Fruit fly (Drosophila melanogaster): Measurements from ENCODE around the gene CG13101.

DNA sequence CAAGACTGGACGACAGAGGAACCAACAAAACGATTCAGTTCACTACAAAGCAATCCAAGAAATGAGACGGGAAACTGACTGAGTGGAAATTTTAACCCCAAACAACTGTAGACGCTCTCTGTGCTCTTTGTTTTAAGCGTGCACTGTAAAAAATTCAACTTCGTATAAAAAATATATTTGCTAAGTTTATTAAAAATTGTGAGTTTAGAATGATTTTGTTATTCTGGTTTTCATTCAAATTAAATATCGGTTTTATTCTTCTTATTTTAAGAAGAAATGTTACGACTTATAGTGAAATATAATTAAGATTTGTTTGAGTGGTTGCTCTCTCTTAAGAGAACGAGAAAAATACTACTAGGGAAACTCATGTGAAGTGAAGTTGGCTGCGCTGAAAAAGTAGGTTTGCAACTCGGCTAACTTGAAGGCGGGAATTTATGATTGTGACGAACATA, 26.6 kb downstream of the CG13101 start:
- TF ChIP-seq cic (GFP tag; optimal IDR thresholded peaks at IDR 0.05) (no peak), Mnt (GFP tag; optimal IDR thresholded peaks at IDR 0.05) (peak; percentile 23), Crg-1 (GFP tag; optimal IDR thresholded peaks at IDR 0.05) (peak; percentile 43), CG7045 (GFP tag; optimal IDR thresholded peaks at IDR 0.05) (peak; percentile 60), CG33017 (tag; optimal IDR thresholded peaks at IDR 0.05) (peak; percentile 84), CG7101 (tag; optimal IDR thresholded peaks at IDR 0.05) (peak; percentile 87), toe (GFP tag; optimal IDR thresholded peaks at IDR 0.05) (peak; percentile 55), ovo (GFP tag; optimal IDR thresholded peaks at IDR 0.05) (peak; percentile 15), Hr96 (GFP tag; optimal IDR thresholded peaks at IDR 0.05) (peak; percentile 62), CG14711 (tag; optimal IDR thresholded peaks at IDR 0.05) (peak; percentile 81), tj (GFP tag; optimal IDR thresholded peaks at IDR 0.05) (peak; percentile 35), Clk (GFP tag; optimal IDR thresholded peaks at IDR 0.05) (peak; percentile 19)

Data from whole organism, adult.